Fruit fly (Drosophila melanogaster): ENCODE data around the gene CG31248.

CG31248 gene

dm6 chr3R:7124109-7124639, 4.9 kb upstream of the CG31248 start, which contains the start of the genes Alh and CG10098 (continued):
- TF ChIP-seq CG7928 (GFP tag; optimal IDR thresholded peaks at IDR 0.05) = peak; percentile 43
- TF ChIP-seq trem (tag; optimal IDR thresholded peaks at IDR 0.05) = peak; percentile 78
- TF ChIP-seq CG7963 (GFP tag; IDR thresholded peaks at IDR 0.05; ENCODE audit: partially characterized antibody) = no peak
- TF ChIP-seq Doc3 (GFP tag; IDR thresholded peaks at IDR 0.05; ENCODE audit: partially characterized antibody) = peak; percentile 65
- TF ChIP-seq ash1 (GFP tag; optimal IDR thresholded peaks at IDR 0.05) = no peak
- TF ChIP-seq Scr (GFP tag; IDR thresholded peaks at IDR 0.05; ENCODE audit: partially characterized antibody) = peak; percentile 85
- peak; percentile 58 for TF ChIP-seq HmgD (GFP tag; optimal IDR thresholded peaks at IDR 0.05)
- TF ChIP-seq CG3065 (GFP tag; optimal IDR thresholded peaks at IDR 0.05) = peak; percentile 48
- TF ChIP-seq CG6254 (GFP tag; optimal IDR thresholded peaks at IDR 0.05) = no peak
- TF ChIP-seq CG4854 (GFP tag; optimal IDR thresholded peaks at IDR 0.05) = peak; percentile 69
- TF ChIP-seq CG12104 (GFP tag; optimal IDR thresholded peaks at IDR 0.05) = peak; percentile 89
- TF ChIP-seq Optix (GFP tag; IDR thresholded peaks at IDR 0.05) = peak; percentile 23; the same call in 1 of the 3 replicates
- TF ChIP-seq CG13123 (GFP tag; optimal IDR thresholded peaks at IDR 0.05) = peak; percentile 80
- peak; percentile 46 for TF ChIP-seq CG12236 (GFP tag; optimal IDR thresholded peaks at IDR 0.05)
- TF ChIP-seq ranshi (GFP tag; IDR thresholded peaks at IDR 0.05) = peak; percentile 81; the same call in 1 of the 2 replicates
- TF ChIP-seq CG33557 (GFP tag; optimal IDR thresholded peaks at IDR 0.05) = peak; percentile 72
- TF ChIP-seq CG4730 (GFP tag; IDR thresholded peaks at IDR 0.05) = peak; percentile 74
- TF ChIP-seq E2f1 (GFP tag; IDR thresholded peaks at IDR 0.05) = peak; percentile 62
- peak; percentile 58 for TF ChIP-seq disco-r (GFP tag; optimal IDR thresholded peaks at IDR 0.05)
- no peak for TF ChIP-seq cad (GFP tag; optimal IDR thresholded peaks at IDR 0.05)
- peak; percentile 90 for TF ChIP-seq CG4424 (GFP tag; optimal IDR thresholded peaks at IDR 0.05)
- TF ChIP-seq CG11398 (GFP tag; optimal IDR thresholded peaks at IDR 0.05) = no peak
- peak; percentile 67 for TF ChIP-seq CG6791 (GFP tag; IDR thresholded peaks at IDR 0.05; ENCODE audit: partially characterized antibody)
- no peak for TF ChIP-seq CG2199 (GFP tag; IDR thresholded peaks at IDR 0.05)
- no peak for TF ChIP-seq usp (GFP tag; optimal IDR thresholded peaks at IDR 0.05)
- TF ChIP-seq lmd (GFP tag; IDR thresholded peaks at IDR 0.05) = peak; percentile 81
- peak; percentile 68 for TF ChIP-seq unpg (GFP tag; optimal IDR thresholded peaks at IDR 0.05)
- TF ChIP-seq B-H2 (GFP tag; optimal IDR thresholded peaks at IDR 0.05) = peak; percentile 84
- peak; percentile 87 for TF ChIP-seq CG9609 (GFP tag; optimal IDR thresholded peaks at IDR 0.05)
- peak; percentile 84 for TF ChIP-seq CG16815 (GFP tag; optimal IDR thresholded peaks at IDR 0.05)
- TF ChIP-seq Antp (GFP tag; optimal IDR thresholded peaks at IDR 0.05) = peak; percentile 91
- TF ChIP-seq Ssrp (tag; optimal IDR thresholded peaks at IDR 0.05) = peak; percentile 86
- TF ChIP-seq Awh (GFP tag; IDR thresholded peaks at IDR 0.05) = peak; percentile 59
- TF ChIP-seq schlank (tag; optimal IDR thresholded peaks at IDR 0.05) = peak; percentile 49
- TF ChIP-seq Elba2 (GFP tag; optimal IDR thresholded peaks at IDR 0.05) = peak; percentile 78
- peak; percentile 61 for TF ChIP-seq CG3838 (GFP tag; optimal IDR thresholded peaks at IDR 0.05)
- peak; percentile 80 for TF ChIP-seq al (GFP tag; IDR thresholded peaks at IDR 0.05)
- TF ChIP-seq Bteb2 (GFP tag; optimal IDR thresholded peaks at IDR 0.05) = peak; percentile 74
- TF ChIP-seq fd64A (GFP tag; optimal IDR thresholded peaks at IDR 0.05) = no peak
- peak; percentile 55 for TF ChIP-seq CG9437 (GFP tag; optimal IDR thresholded peaks at IDR 0.05)
- TF ChIP-seq prd (optimal IDR thresholded peaks at IDR 0.05) = no peak
- TF ChIP-seq prd (GFP tag; IDR thresholded peaks at IDR 0.05) = peak; percentile 87; the same call in 2 of the 3 replicates
- TF ChIP-seq CG16863 (GFP tag; optimal IDR thresholded peaks at IDR 0.05) = peak; percentile 78
- TF ChIP-seq Nf-YA (GFP tag; IDR thresholded peaks at IDR 0.05) = no peak
- peak; percentile 99 for TF ChIP-seq Sry-δ (GFP tag; optimal IDR thresholded peaks at IDR 0.05)
- TF ChIP-seq vnd (GFP tag; IDR thresholded peaks at IDR 0.05; ENCODE audit: partially characterized antibody) = peak; percentile 71
- TF ChIP-seq bowl (GFP tag; IDR thresholded peaks at IDR 0.05) = no peak
- TF ChIP-seq pum (GFP tag; optimal IDR thresholded peaks at IDR 0.05) = peak; percentile 85
- no peak for TF ChIP-seq pfk (GFP tag; optimal IDR thresholded peaks at IDR 0.05)
- no peak for TF ChIP-seq pan (optimal IDR thresholded peaks at IDR 0.05)
- peak in 1 of 2 experiments; percentile 70 for TF ChIP-seq pan (GFP tag; optimal IDR thresholded peaks at IDR 0.05 in 1 of 2, IDR thresholded peaks at IDR 0.05 in 1 of 2)

All from whole organism, embryonic.